Fruit fly (Drosophila melanogaster): Measurements from ENCODE around the gene CG43115.

DNA sequence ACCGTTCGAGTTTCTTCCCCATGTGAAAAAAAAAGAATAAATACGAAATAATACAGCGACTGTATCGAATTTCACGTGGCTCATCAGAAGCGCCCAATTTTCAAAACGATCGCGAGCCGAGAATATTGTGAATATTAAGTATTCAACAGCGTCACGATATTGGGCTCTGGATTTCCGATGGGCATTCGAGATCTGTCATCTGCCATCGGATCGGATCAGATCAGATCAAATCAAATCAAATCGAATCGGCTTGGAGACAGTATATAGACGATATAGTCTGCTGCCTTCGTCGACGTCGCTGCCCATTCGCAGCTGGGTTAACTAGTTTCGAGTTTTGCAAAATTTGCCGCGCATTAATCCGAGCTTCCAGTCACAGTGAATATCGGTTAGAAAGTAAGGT lies 28.4 kb upstream of the CG43115 start:
- TF ChIP-seq Hr78 (GFP tag; optimal IDR thresholded peaks at IDR 0.05) (no peak), woc (GFP tag; optimal IDR thresholded peaks at IDR 0.05) (no peak), brk (GFP tag; optimal IDR thresholded peaks at IDR 0.05) (no peak), fru (GFP tag; optimal IDR thresholded peaks at IDR 0.05) (no peak), pan (optimal IDR thresholded peaks at IDR 0.05) (no peak), Rel (GFP tag; optimal IDR thresholded peaks at IDR 0.05) (no peak), Rel (tag; optimal IDR thresholded peaks at IDR 0.05) (no peak), CG32264 (GFP tag; optimal IDR thresholded peaks at IDR 0.05) (no peak), Myc (optimal IDR thresholded peaks at IDR 0.05) (no peak), CG9705 (GFP tag; optimal IDR thresholded peaks at IDR 0.05) (no peak), HLH106 (tag; optimal IDR thresholded peaks at IDR 0.05) (no peak), rgr (GFP tag; optimal IDR thresholded peaks at IDR 0.05) (no peak), lola (GFP tag; optimal IDR thresholded peaks at IDR 0.05) (no peak)
